Fruit fly (Drosophila melanogaster): ENCODE measurements around the gene niki.

DNA sequence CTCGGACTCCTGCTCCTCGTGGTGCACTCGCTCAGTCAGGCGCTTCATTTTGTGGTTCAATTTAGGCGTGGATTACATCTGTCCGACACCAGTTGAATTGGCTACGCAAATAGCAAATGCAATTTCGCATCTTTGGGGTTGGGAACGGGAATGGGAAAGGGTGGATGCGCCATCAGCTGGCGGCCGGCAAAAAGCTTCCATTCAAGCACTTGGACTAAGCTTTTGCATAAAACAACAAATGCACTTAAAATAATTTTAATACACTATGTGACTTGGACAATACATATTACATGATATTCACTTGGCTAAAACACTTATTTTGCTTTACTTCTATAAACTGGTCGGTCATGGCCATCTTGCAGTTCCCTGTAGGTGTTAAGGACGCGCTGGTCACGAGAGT, 30.7 kb upstream of the niki start, which contains the start of gene HDAC11:
- TF ChIP-seq tj (GFP tag; optimal IDR thresholded peaks at IDR 0.05) (no peak), toe (GFP tag; optimal IDR thresholded peaks at IDR 0.05) (no peak), kay (GFP tag; ENCODE audit: borderline replicate concordance) (no peak), pad (GFP tag; optimal IDR thresholded peaks at IDR 0.05) (no peak), CG5204 (GFP tag; optimal IDR thresholded peaks at IDR 0.05) (no peak), CG7101 (tag; optimal IDR thresholded peaks at IDR 0.05) (no peak), Mnt (GFP tag; optimal IDR thresholded peaks at IDR 0.05) (no peak), cnc (optimal IDR thresholded peaks at IDR 0.05) (no peak), cic (GFP tag; optimal IDR thresholded peaks at IDR 0.05) (no peak), ovo (GFP tag; optimal IDR thresholded peaks at IDR 0.05) (no peak), CG14711 (tag; optimal IDR thresholded peaks at IDR 0.05) (no peak)

Measured in whole organism, adult.